Worm (Caenorhabditis elegans) whole organism, early embryonic: ENCODE results near the gene srlf-35.

Experiments used
- aly-1 ChIP-seq: sonication (generic microtip); optimal IDR thresholded peaks from 2 replicates; lab custom pipeline; 2016; ENCODE audit warnings: missing genetic modification characterization, missing compliant biosample characterization
- ama-1 ChIP-seq: fragments of 150-350 bp; optimal IDR thresholded peaks from 2 replicates; lab custom pipeline; 2014
- flt-1 ChIP-seq: fragments of 200-800 bp; sonication (Bioruptor generic); IDR thresholded peaks from 2 replicates; pipeline ENCODE4 v1.3.6; 2022; ENCODE audit warnings: missing genetic modification characterization, missing compliant biosample characterization
- hnd-1 ChIP-seq: sonication (generic microtip); optimal IDR thresholded peaks from 2 replicates; lab custom pipeline; 2016; ENCODE audit warnings: missing genetic modification characterization, missing compliant biosample characterization
- pes-1 ChIP-seq: fragments of 200-800 bp; sonication (Bioruptor generic); IDR thresholded peaks from 2 replicates; pipeline ENCODE4 v1.3.6; 2022; ENCODE audit warnings: missing genetic modification reagents, missing genetic modification characterization, missing compliant biosample characterization

DNA sequence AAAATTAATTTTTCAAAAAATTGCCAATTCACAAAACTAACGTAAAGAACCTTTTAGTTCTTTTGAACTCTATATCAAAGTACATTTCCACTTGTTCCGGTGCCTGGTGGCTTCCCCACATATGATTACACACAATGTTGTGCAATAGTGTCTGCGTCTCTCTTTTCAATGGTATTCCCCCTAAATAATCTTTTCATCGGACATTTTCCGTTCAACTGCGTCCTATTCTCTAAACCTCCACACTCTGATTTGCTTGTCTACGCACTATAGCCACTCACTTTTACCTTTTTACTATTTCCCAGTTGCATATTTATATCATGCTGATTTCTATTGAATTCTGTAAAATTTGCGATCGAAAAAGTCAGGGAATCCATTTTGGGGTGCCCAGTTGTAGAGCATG is 28.2 kb downstream of the srlf-35 start, which contains the start of gene nhr-58:
- TF ChIP-seq pes-1 (GFP tag; lab: Robert Waterston, UW): no peak
- TF ChIP-seq flt-1 (GFP tag; lab: Robert Waterston, UW): no peak
- no peak for TF ChIP-seq hnd-1
- no peak for TF ChIP-seq ama-1 (lab: Kevin White, UChicago)
- no peak for TF ChIP-seq aly-1 (tag; lab: Kevin White, UChicago)
